Fruit fly (Drosophila melanogaster): ENCODE results near the gene Ald1.

DNA sequence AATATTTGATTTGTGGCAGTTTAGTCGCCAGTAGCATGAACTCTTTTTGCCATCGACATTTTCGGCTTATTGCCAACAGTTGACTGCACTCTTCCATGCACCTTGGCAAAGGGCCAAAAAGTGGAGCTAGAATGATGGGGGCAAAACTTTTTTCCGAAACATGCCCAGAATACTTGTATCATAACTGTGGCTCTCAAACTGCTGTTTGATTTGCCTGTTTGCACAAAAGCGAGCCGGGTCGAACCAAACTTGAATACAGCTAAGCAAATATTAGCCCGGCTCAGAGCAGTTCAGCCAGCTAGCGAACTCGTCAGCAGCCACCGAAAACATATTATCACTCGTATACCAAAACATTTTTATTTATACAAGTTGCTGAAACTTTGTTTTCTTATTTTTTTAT is 22.4 kb downstream of the Ald1 start:
- TF ChIP-seq CG11617 (GFP tag; optimal IDR thresholded peaks at IDR 0.05) (no peak), Hr96 (GFP tag; optimal IDR thresholded peaks at IDR 0.05) (no peak), kay (GFP tag; ENCODE audit: borderline replicate concordance) (no peak), tj (GFP tag; optimal IDR thresholded peaks at IDR 0.05) (no peak), cic (GFP tag; optimal IDR thresholded peaks at IDR 0.05) (no peak), CG7101 (tag; optimal IDR thresholded peaks at IDR 0.05) (no peak), pad (GFP tag; optimal IDR thresholded peaks at IDR 0.05) (no peak), Clk (GFP tag; optimal IDR thresholded peaks at IDR 0.05) (no peak)
